Worm (Caenorhabditis elegans) whole organism, L1 larva: ENCODE results near the gene czw-1.

Experiments used
- F16B12.6 ChIP-seq: fragments of 150-350 bp; optimal IDR thresholded peaks from 2 replicates; lab custom pipeline; 2014; ENCODE audit warnings: missing biosample characterization, missing genetic modification characterization
- aly-2 ChIP-seq: fragments of 150-350 bp; optimal IDR thresholded peaks from 2 replicates; lab custom pipeline; 2014; ENCODE audit warnings: missing biosample characterization, missing genetic modification characterization
- ceh-90 ChIP-seq: sonication (generic microtip); optimal IDR thresholded peaks from 2 replicates; lab custom pipeline; 2016; ENCODE audit warnings: missing genetic modification characterization, missing compliant biosample characterization
- elt-3 ChIP-seq, 6 experiments: fragments of 150-350 bp in 1 of 6; sonication (generic microtip); optimal IDR thresholded peaks; 2 replicates each; lab custom pipeline; 2017 to 2018; ENCODE audit warnings: missing biosample characterization in 6 of 6, missing genetic modification characterization in 6 of 6, inconsistent platforms in 1 of 6
- fos-1 ChIP-seq: fragments of 150-350 bp; optimal IDR thresholded peaks from 2 replicates; lab custom pipeline; 2014; ENCODE audit warnings: missing biosample characterization, missing genetic modification characterization
- lin-39 ChIP-seq: fragments of 150-350 bp; optimal IDR thresholded peaks from 2 replicates; lab custom pipeline; 2014; ENCODE audit warnings: missing biosample characterization, missing genetic modification reagents, missing genetic modification characterization
- lsy-2 ChIP-seq, 2 experiments: fragments of 150-350 bp; optimal IDR thresholded peaks; 2 replicates each; lab custom pipeline; 2014; ENCODE audit warnings: missing biosample characterization in 2 of 2, missing genetic modification characterization in 2 of 2
- nhr-28 ChIP-seq: fragments of 150-350 bp; optimal IDR thresholded peaks from 2 replicates; lab custom pipeline; 2014; ENCODE audit warnings: missing biosample characterization, missing genetic modification characterization
- swsn-7 ChIP-seq: sonication (generic microtip); optimal IDR thresholded peaks from 2 replicates; lab custom pipeline; 2016; ENCODE audit warnings: missing genetic modification characterization, missing compliant biosample characterization
- unc-130 ChIP-seq: fragments of 150-350 bp; optimal IDR thresholded peaks from 2 replicates; lab custom pipeline; 2017; ENCODE audit warnings: missing biosample characterization, missing genetic modification characterization, inconsistent platforms
- unc-30 ChIP-seq: sonication (generic microtip); optimal IDR thresholded peaks from 2 replicates; lab custom pipeline; 2017; ENCODE audit warnings: missing biosample characterization, missing genetic modification characterization
- unc-86 ChIP-seq: sonication (generic microtip); optimal IDR thresholded peaks from 2 replicates; lab custom pipeline; 2016; ENCODE audit warnings: missing genetic modification characterization, missing compliant biosample characterization
- ztf-4 ChIP-seq: fragments of 150-350 bp; optimal IDR thresholded peaks from 2 replicates; lab custom pipeline; 2014; ENCODE audit warnings: missing biosample characterization, missing genetic modification characterization

ce11 chrIV:7906643-7907042, 40.0 kb downstream of the czw-1 start:
- TF ChIP-seq elt-3 (tag; optimal IDR thresholded peaks at IDR 0.05; lab: Kevin White, UChicago): no peak
- no peak for TF ChIP-seq unc-86 (tag; lab: Kevin White, UChicago)
- TF ChIP-seq unc-30 (tag; lab: Kevin White, UChicago): no peak
- TF ChIP-seq nhr-28: no peak
- TF ChIP-seq swsn-7 (tag; lab: Kevin White, UChicago): no peak
- no peak for TF ChIP-seq F16B12.6 (tag; lab: Kevin White, UChicago)
- TF ChIP-seq lsy-2 (tag; optimal IDR thresholded peaks at IDR 0.05; lab: Kevin White, UChicago): no peak
- TF ChIP-seq fos-1 (tag; lab: Kevin White, UChicago): no peak
- TF ChIP-seq lin-39 (tag; lab: Kevin White, UChicago): no peak
- no peak for TF ChIP-seq ztf-4 (tag; lab: Kevin White, UChicago)
- no peak for TF ChIP-seq ceh-90 (tag; lab: Kevin White, UChicago)
- no peak for TF ChIP-seq unc-130 (tag; lab: Kevin White, UChicago)
- no peak for TF ChIP-seq aly-2 (tag; lab: Kevin White, UChicago)
